Worm (Caenorhabditis elegans): Measurements from ENCODE around the gene F02D10.3.

Gene F02D10.3

DNA sequence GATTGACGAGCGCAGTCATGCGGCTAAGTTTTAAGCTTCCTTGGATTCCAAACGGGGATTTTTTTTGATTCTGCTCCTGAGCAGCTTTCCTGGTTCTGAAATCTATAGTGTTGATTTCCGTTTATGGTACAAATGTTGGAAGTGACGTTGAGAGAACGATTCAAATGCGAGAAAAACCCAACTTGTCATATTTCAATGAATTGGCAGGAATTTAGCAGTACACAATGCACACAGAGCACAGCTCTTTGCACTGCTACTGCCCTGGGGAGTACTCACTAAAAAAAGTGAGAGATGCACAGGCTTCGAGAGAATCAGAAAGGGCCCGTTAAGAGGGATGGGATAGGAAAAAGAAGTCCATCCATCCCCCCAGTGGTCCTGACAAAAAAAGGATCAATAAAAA is 38.1 kb upstream of the F02D10.3 start, which contains the start of gene sad-1:
TSS of gene sad-1 (minus strand) at position 101 of the 400 bp plus-strand sequence.
- TF ChIP-seq lin-15B (tag; optimal IDR thresholded peaks at IDR 0.05) (no peak), nfya-1 (tag; optimal IDR thresholded peaks at IDR 0.05; ENCODE audit: insufficient read depth) (peak; percentile 5)

DNA sequence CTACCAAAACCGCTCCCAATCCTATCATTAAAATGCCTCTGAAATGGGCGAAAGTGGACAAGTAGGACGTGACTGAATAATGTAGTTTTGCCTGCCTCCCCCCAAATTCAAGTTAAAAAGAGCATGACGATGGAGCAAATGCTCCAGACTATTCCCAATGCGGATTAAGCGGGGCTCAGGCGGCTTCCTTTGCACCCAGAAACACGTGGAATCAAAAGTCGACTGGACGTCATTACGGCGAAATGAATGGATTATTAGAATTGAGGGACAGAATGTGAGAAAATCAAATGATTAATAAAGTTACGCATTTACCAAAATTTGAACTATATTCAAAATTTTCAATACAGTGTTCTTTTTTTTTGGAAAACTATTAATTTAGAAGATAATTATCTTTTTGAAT is 37.5 kb upstream of the F02D10.3 start:
- no peak for TF ChIP-seq fos-1 (tag; optimal IDR thresholded peaks at IDR 0.05)
- no peak for TF ChIP-seq elt-2 (tag; optimal IDR thresholded peaks at IDR 0.05)

DNA sequence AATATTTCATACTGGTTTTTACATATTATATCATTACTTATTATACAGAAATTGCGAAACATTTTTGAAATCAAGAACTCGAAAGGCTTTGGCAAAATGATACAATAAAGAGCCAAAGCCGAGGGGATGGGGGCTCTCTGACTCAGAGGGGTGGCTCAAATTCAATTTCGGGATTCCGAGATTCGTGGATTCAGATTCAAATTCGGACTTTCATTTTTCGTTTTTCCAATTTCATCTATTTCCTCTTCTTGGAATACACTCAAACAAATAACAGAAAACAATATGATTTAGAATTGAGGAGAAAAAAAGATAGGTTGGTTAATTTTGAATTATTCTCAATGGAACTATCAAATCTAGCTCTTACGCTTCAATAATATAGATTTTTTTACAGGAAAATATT is 36.7 kb upstream of the F02D10.3 start:
- TF ChIP-seq fkh-10 (GFP tag; optimal IDR thresholded peaks at IDR 0.05) (peak; percentile 93), nhr-237 (tag; optimal IDR thresholded peaks at IDR 0.05) (no peak)

DNA sequence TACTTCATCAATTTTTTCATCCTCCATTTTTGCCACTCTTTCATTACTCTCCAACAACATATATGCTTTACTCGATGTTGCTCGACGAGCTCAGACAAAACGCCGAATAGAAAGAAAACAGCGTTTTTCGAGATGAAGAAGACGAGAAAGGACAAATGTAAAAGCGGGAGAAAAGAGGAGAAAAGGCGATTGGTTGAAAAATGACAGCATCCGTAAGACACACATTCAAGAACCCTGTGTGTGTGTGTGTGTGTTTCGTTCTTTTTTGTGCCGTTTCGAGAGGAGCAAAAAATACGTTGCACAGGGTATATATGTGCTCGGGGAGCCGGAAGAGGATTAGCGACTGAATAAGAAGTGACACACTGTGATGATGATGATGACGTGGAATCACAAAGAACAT is 31.3 kb upstream of the F02D10.3 start:
- no peak for TF ChIP-seq unc-39 (tag; optimal IDR thresholded peaks at IDR 0.05)
- no peak for TF ChIP-seq elt-2 (tag; optimal IDR thresholded peaks at IDR 0.05)
- TF ChIP-seq nhr-12 (tag; optimal IDR thresholded peaks at IDR 0.05) = no peak
- no peak for TF ChIP-seq daf-12 (tag; optimal IDR thresholded peaks at IDR 0.05)
- TF ChIP-seq R02D3.7 (tag; optimal IDR thresholded peaks at IDR 0.05) = no peak
- TF ChIP-seq eor-1 (tag; optimal IDR thresholded peaks at IDR 0.05) = no peak
- TF ChIP-seq lin-39 (tag; optimal IDR thresholded peaks at IDR 0.05) = peak; percentile 58
- peak; percentile 19 for TF ChIP-seq hmg-11 (tag; optimal IDR thresholded peaks at IDR 0.05)
- no peak for TF ChIP-seq nhr-25 (tag; optimal IDR thresholded peaks at IDR 0.05)
- TF ChIP-seq fkh-2 (tag; optimal IDR thresholded peaks at IDR 0.05) = no peak
- TF ChIP-seq nfya-1 (tag; optimal IDR thresholded peaks at IDR 0.05; ENCODE audit: insufficient read depth) = peak; percentile 68
- no peak for TF ChIP-seq snpc-4 (tag; optimal IDR thresholded peaks at IDR 0.05)
- TF ChIP-seq ceh-82 (tag; optimal IDR thresholded peaks at IDR 0.05) = no peak
- TF ChIP-seq jun-1 (tag; optimal IDR thresholded peaks at IDR 0.05) = no peak
- no peak for TF ChIP-seq ama-1 (optimal IDR thresholded peaks at IDR 0.05)

DNA sequence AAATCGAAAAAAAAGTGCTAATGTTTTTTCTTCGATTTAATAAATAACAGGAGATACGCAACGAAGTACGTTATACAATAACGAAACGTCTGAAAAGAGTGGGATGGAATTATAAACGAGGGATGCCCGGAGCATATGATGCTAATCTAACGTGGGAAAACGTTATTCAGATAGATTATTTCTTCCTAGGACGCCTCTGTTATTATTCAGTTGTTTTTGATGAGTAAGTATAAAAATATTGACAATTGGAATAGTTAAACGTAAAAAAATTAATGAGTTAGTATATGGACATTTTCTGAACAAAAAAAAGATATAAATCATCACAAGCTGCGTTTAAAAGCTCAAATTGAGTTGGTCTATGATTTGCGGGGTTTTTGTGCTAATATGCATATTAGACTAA is 22.4 kb upstream of the F02D10.3 start, which contains the start of gene srd-51:
TSS of gene srd-51 (minus strand) at position 101 of the 400 bp plus-strand sequence.
- TF ChIP-seq unc-39 (tag; optimal IDR thresholded peaks at IDR 0.05) (no peak), ama-1 (optimal IDR thresholded peaks at IDR 0.05) (no peak), nhr-237 (tag; optimal IDR thresholded peaks at IDR 0.05) (no peak)

DNA sequence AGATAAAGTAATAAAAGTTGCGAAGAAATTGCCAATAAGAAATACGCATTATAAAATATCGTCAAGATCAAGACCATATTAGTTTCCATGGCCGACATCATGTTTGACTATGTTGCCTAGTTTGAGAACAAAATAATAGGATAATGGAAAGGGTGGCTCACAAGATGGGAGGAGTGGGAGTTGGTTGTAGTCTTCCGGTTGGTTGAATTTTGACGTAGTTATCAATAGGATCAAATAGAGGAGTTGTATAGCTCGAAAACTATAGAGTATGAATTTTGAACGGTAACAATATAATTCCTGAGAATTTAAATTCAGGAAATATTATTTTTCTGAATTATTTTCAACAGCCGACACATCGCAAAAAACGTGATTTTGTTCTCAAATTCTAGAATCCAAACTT is 19.3 kb upstream of the F02D10.3 start, which contains the start of gene srd-50:
TSS of gene srd-50 (minus strand) at position 101 of the 400 bp plus-strand sequence.
- TF ChIP-seq nhr-43 (tag; optimal IDR thresholded peaks at IDR 0.05; ENCODE audit: poor library complexity, severe bottlenecking) = no peak
- TF ChIP-seq nhr-77 (tag; optimal IDR thresholded peaks at IDR 0.05) = no peak

DNA sequence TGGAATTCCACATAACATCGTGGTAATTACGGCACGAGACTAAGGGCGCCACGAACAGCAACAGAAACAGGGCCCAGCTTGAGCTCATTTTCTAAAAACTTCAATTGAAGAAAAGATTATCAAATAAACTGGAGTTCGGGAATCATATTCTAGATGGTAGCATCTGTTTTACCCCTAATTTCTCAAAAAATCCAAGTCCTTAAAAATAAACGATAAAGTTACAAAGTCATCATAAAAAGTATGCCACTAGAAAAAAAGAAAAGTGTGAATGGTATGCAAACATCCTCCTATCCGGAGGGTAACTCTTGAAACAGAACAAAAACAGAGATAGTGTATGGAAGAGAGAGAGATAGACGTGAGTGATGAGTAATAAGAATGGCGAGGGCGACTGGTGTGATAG is 14.9 kb upstream of the F02D10.3 start, which contains the start of gene efn-3:
TSS of gene efn-3 (minus strand) at position 101 of the 400 bp plus-strand sequence.
- no peak for TF ChIP-seq daf-12 (tag; optimal IDR thresholded peaks at IDR 0.05)
- no peak for TF ChIP-seq hmg-11 (tag; optimal IDR thresholded peaks at IDR 0.05)
- no peak for TF ChIP-seq nhr-237 (tag; optimal IDR thresholded peaks at IDR 0.05)
- TF ChIP-seq fkh-10 (GFP tag; optimal IDR thresholded peaks at IDR 0.05) = no peak
- no peak for TF ChIP-seq eor-1 (tag; optimal IDR thresholded peaks at IDR 0.05)
- TF ChIP-seq aly-2 (tag; optimal IDR thresholded peaks at IDR 0.05) = no peak
- no peak for TF ChIP-seq snpc-4 (tag; optimal IDR thresholded peaks at IDR 0.05)
- TF ChIP-seq unc-62 (GFP tag; optimal IDR thresholded peaks at IDR 0.05) = no peak
- no peak for TF ChIP-seq lin-39 (tag; optimal IDR thresholded peaks at IDR 0.05)
- no peak for TF ChIP-seq nfya-1 (tag; optimal IDR thresholded peaks at IDR 0.05; ENCODE audit: insufficient read depth)
- TF ChIP-seq nhr-12 (tag; optimal IDR thresholded peaks at IDR 0.05) = no peak
- no peak for TF ChIP-seq fos-1 (tag; optimal IDR thresholded peaks at IDR 0.05)
- TF ChIP-seq ama-1 (optimal IDR thresholded peaks at IDR 0.05) = no peak
- TF ChIP-seq egl-5 (tag; optimal IDR thresholded peaks at IDR 0.05) = no peak
- no peak for TF ChIP-seq elt-1 (tag; optimal IDR thresholded peaks at IDR 0.05)

DNA sequence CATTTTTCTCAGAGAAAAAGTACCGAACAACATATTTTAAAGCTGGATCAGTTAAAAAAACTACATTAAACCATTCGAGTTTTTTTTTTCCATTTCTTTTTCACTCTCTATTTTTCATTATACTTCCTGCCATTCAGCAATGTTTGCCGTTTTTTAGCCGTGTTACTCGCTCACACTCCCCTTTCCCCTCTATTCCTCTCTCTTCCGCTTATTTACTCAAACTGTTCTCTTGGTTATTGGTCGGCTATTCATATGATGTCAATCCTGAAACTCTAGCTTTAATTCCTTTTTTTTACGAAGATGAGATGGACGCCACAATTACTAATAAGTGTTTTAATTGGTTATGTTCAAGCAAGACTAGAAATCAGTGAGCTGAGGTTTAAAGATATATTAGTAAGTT is 9.4 kb upstream of the F02D10.3 start, which contains the start of gene tre-4:
TSS of gene tre-4 (plus strand) at position 301 of the 400 bp plus-strand sequence.
- TF ChIP-seq nhr-43 (tag; optimal IDR thresholded peaks at IDR 0.05; ENCODE audit: poor library complexity, severe bottlenecking) (no peak), ztf-4 (tag; optimal IDR thresholded peaks at IDR 0.05) (no peak), pha-4 (tag; optimal IDR thresholded peaks at IDR 0.05) (peak; percentile 61)
